Worm (Caenorhabditis elegans): ENCODE measurements around the gene Y43F8B.12.

DNA sequence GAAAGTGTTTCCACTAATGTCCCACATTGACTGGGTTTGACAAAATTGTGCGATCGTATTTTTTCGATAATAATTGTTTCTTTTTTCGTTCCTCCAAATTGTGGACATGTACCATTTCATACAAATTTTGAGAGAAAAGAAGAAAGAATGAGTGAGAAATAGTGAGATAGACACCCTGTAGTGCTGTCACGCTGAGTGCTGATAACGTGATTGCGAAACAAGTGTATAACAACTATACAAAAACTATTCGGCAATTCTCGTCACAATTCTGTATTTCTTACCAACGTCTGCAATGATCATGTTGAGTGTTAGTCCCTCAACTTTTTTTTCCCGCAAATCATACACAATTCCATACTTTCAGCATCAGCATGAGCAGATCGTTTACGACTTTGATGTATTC is 31.9 kb upstream of the Y43F8B.12 start, which contains the start of gene C25F9.14:
- TF ChIP-seq Y67H2A.10 (GFP tag; conservative IDR thresholded peaks at IDR 0.05) = no peak
- TF ChIP-seq tlf-1 (GFP tag; optimal IDR thresholded peaks at IDR 0.05) = no peak
- TF ChIP-seq F52B5.7 (tag; optimal IDR thresholded peaks at IDR 0.05) = no peak
- no peak for TF ChIP-seq bed-2 (GFP tag; IDR thresholded peaks at IDR 0.05)
- TF ChIP-seq B0035.1 (tag; optimal IDR thresholded peaks at IDR 0.05) = no peak
- TF ChIP-seq hrde-1 (tag; optimal IDR thresholded peaks at IDR 0.05; ENCODE audit: borderline replicate concordance) = no peak
- TF ChIP-seq Y53F4B.3 (GFP tag; IDR thresholded peaks at IDR 0.05) = no peak
- no peak for TF ChIP-seq him-1 (tag; optimal IDR thresholded peaks at IDR 0.05)
- TF ChIP-seq ets-4 (GFP tag; optimal IDR thresholded peaks at IDR 0.05) = no peak
